Fruit fly (Drosophila melanogaster) whole organism, embryonic: ENCODE results near the gene eas.

Experiments
- Aef1 ChIP-seq: fragments of 200-800 bp; sonication (Bioruptor generic); IDR thresholded peaks from 3 replicates; pipeline ENCODE4 v1.3.6; 2022; ENCODE audit warnings: missing biosample characterization, missing genetic modification characterization
- CG10565 ChIP-seq: fragments of 200-800 bp; sonication (Bioruptor generic); optimal IDR thresholded peaks from 3 replicates; lab custom pipeline; 2016; ENCODE audit warnings: missing biosample characterization, mild to moderate bottlenecking, missing genetic modification characterization
- CG11504 ChIP-seq: fragments of 200-800 bp; sonication (Bioruptor generic); optimal IDR thresholded peaks from 3 replicates; lab custom pipeline; 2019; ENCODE audit warnings: missing biosample characterization, mild to moderate bottlenecking, missing genetic modification characterization, moderate library complexity
- CG12219 ChIP-seq: fragments of 200-800 bp; sonication (Bioruptor generic); optimal IDR thresholded peaks from 3 replicates; lab custom pipeline; 2018; ENCODE audit warnings: missing biosample characterization, mild to moderate bottlenecking, missing genetic modification characterization
- CG1233 ChIP-seq: fragments of 200-800 bp; sonication (Bioruptor generic); optimal IDR thresholded peaks from 4 replicates; lab custom pipeline; 2018; ENCODE audit warnings: missing biosample characterization, mild to moderate bottlenecking, missing genetic modification characterization
- CG12391 ChIP-seq: fragments of 200-800 bp; sonication (Bioruptor generic); optimal IDR thresholded peaks from 3 replicates; lab custom pipeline; 2018; ENCODE audit warnings: missing biosample characterization, mild to moderate bottlenecking, missing genetic modification characterization, moderate library complexity
- CG12744 ChIP-seq: fragments of 200-800 bp; sonication (Bioruptor generic); optimal IDR thresholded peaks from 2 replicates; lab custom pipeline; 2016; ENCODE audit warnings: missing biosample characterization, missing genetic modification characterization
- CG13123 ChIP-seq: fragments of 200-800 bp; sonication (Bioruptor generic); optimal IDR thresholded peaks from 2 replicates; lab custom pipeline; 2016; ENCODE audit warnings: missing biosample characterization, missing genetic modification characterization
- CG13296 ChIP-seq: fragments of 200-800 bp; sonication (Bioruptor generic); optimal IDR thresholded peaks from 3 replicates; lab custom pipeline; 2018; ENCODE audit warnings: missing biosample characterization, mild to moderate bottlenecking, missing genetic modification characterization
- CG14014 ChIP-seq: fragments of 200-800 bp; sonication (Bioruptor generic); IDR thresholded peaks from 2 replicates; pipeline ENCODE4 v1.3.6; 2022; ENCODE audit warnings: missing biosample characterization, missing genetic modification characterization
- CG1529 ChIP-seq: fragments of 200-800 bp; sonication (Bioruptor generic); optimal IDR thresholded peaks from 3 replicates; lab custom pipeline; 2018; ENCODE audit warnings: missing biosample characterization, missing genetic modification characterization
- CG15479 ChIP-seq: fragments of 200-800 bp; sonication (Bioruptor generic); optimal IDR thresholded peaks from 3 replicates; lab custom pipeline; 2019; ENCODE audit warnings: missing biosample characterization, mild to moderate bottlenecking, missing genetic modification characterization, moderate library complexity
- CG15601 ChIP-seq: fragments of 200-800 bp; sonication (Bioruptor generic); optimal IDR thresholded peaks from 3 replicates; lab custom pipeline; 2019; ENCODE audit warnings: missing biosample characterization, mild to moderate bottlenecking, missing genetic modification characterization, moderate library complexity
- CG17328 ChIP-seq: fragments of 200-800 bp; sonication (Bioruptor generic); IDR thresholded peaks from 2 replicates; pipeline ENCODE4 v1.3.6; 2022; ENCODE audit warnings: missing biosample characterization, missing genetic modification characterization
- CG17361 ChIP-seq: fragments of 200-800 bp; sonication (Bioruptor generic); IDR thresholded peaks from 3 replicates; pipeline ENCODE4 v1.3.6; 2022; ENCODE audit warnings: missing biosample characterization, missing genetic modification characterization
- CG18764 ChIP-seq: fragments of 200-800 bp; sonication (Bioruptor generic); optimal IDR thresholded peaks from 3 replicates; lab custom pipeline; 2016; ENCODE audit warnings: missing biosample characterization, missing genetic modification characterization
- CG31441 ChIP-seq: fragments of 200-800 bp; sonication (Bioruptor generic); IDR thresholded peaks from 2 replicates; pipeline ENCODE4 v1.3.6; 2022; ENCODE audit warnings: missing biosample characterization, missing genetic modification characterization
- CG33557 ChIP-seq: fragments of 200-800 bp; sonication (Bioruptor generic); optimal IDR thresholded peaks from 2 replicates; lab custom pipeline; 2019; ENCODE audit warnings: missing biosample characterization, mild to moderate bottlenecking, missing genetic modification characterization, moderate library complexity
- CG6683 ChIP-seq: fragments of 200-800 bp; sonication (Bioruptor generic); optimal IDR thresholded peaks from 2 replicates; lab custom pipeline; 2017; ENCODE audit warnings: missing biosample characterization, mild to moderate bottlenecking, missing genetic modification characterization, missing genetic modification reagents
- CG6791 ChIP-seq: fragments of 200-800 bp; sonication (Bioruptor generic); IDR thresholded peaks from 3 replicates; pipeline ENCODE4 v1.3.6; 2022; ENCODE audit warnings: missing biosample characterization, missing genetic modification characterization; ENCODE audit not compliant: partially characterized antibody
- CG6854 ChIP-seq: fragments of 200-800 bp; sonication (Bioruptor generic); optimal IDR thresholded peaks from 3 replicates; lab custom pipeline; 2017; ENCODE audit warnings: missing biosample characterization, mild to moderate bottlenecking, missing genetic modification characterization
- CG7786 ChIP-seq: fragments of 200-800 bp; sonication (Bioruptor generic); optimal IDR thresholded peaks from 2 replicates; lab custom pipeline; 2016; ENCODE audit warnings: missing biosample characterization, missing genetic modification characterization
- CG7928 ChIP-seq: fragments of 200-800 bp; sonication (Bioruptor generic); optimal IDR thresholded peaks from 2 replicates; lab custom pipeline; 2017; ENCODE audit warnings: missing biosample characterization, mild to moderate bottlenecking, missing genetic modification characterization
- CG8924 ChIP-seq: fragments of 200-800 bp; optimal IDR thresholded peaks from 3 replicates; lab custom pipeline; 2019; ENCODE audit warnings: missing biosample characterization, mild to moderate bottlenecking, missing genetic modification characterization, moderate library complexity
- CG9609 ChIP-seq: fragments of 200-800 bp; sonication (Bioruptor generic); optimal IDR thresholded peaks from 3 replicates; lab custom pipeline; 2016; ENCODE audit warnings: missing biosample characterization, missing genetic modification characterization
- CrebB ChIP-seq: fragments of 200-800 bp; sonication (Bioruptor generic); optimal IDR thresholded peaks from 3 replicates; lab custom pipeline; 2018; ENCODE audit warnings: missing biosample characterization, mild to moderate bottlenecking, missing genetic modification characterization
- Deaf1 ChIP-seq: fragments of 200-800 bp; optimal IDR thresholded peaks from 3 replicates; lab custom pipeline; 2019; ENCODE audit warnings: missing biosample characterization, mild to moderate bottlenecking, missing genetic modification characterization, moderate library complexity
- H15 ChIP-seq: fragments of 200-800 bp; sonication (Bioruptor generic); IDR thresholded peaks from 3 replicates; pipeline ENCODE4 v1.3.6; 2022; ENCODE audit warnings: missing biosample characterization, missing genetic modification characterization
- Hmr ChIP-seq: fragments of 200-800 bp; sonication (Bioruptor generic); optimal IDR thresholded peaks from 3 replicates; lab custom pipeline; 2017; ENCODE audit warnings: mild to moderate bottlenecking, missing biosample characterization, missing genetic modification reagents, missing genetic modification characterization
- Hmx ChIP-seq: fragments of 200-800 bp; sonication (Bioruptor generic); optimal IDR thresholded peaks from 2 replicates; lab custom pipeline; 2016; ENCODE audit warnings: missing biosample characterization, missing genetic modification characterization
- Hr51 ChIP-seq, 2 experiments: fragments of 200-800 bp; sonication (Bioruptor generic); optimal IDR thresholded peaks; 2 replicates in 1 of 2; 3 replicates in 1 of 2; lab custom pipeline; 2016 to 2018; ENCODE audit warnings: missing biosample characterization in 2 of 2, missing genetic modification characterization in 2 of 2, mild to moderate bottlenecking in 1 of 2, moderate library complexity in 1 of 2
- MESR4 ChIP-seq: fragments of 200-800 bp; sonication (Bioruptor generic); optimal IDR thresholded peaks from 2 replicates; lab custom pipeline; 2018; ENCODE audit warnings: missing biosample characterization, mild to moderate bottlenecking, missing genetic modification characterization, moderate library complexity
- NK7.1 ChIP-seq: fragments of 200-800 bp; sonication (Bioruptor generic); optimal IDR thresholded peaks from 3 replicates; lab custom pipeline; 2016; ENCODE audit warnings: missing biosample characterization, missing genetic modification characterization
- Spps ChIP-seq: fragments of 200-800 bp; sonication (Bioruptor generic); optimal IDR thresholded peaks from 2 replicates; lab custom pipeline; 2018; ENCODE audit warnings: missing biosample characterization, mild to moderate bottlenecking, missing genetic modification characterization
- Tbp ChIP-seq: fragments of >200 bp; optimal IDR thresholded peaks from 2 replicates; lab custom pipeline; 2018; ENCODE audit warnings: missing biosample characterization, missing genetic modification characterization
- ac ChIP-seq: fragments of 200-800 bp; sonication (Bioruptor generic); optimal IDR thresholded peaks from 3 replicates; lab custom pipeline; 2017; ENCODE audit warnings: missing biosample characterization, mild to moderate bottlenecking, missing genetic modification characterization
- chinmo ChIP-seq: fragments of 200-800 bp; sonication (Bioruptor generic); IDR thresholded peaks from 4 replicates; pipeline ENCODE4 v1.3.6; 2022; ENCODE audit warnings: missing biosample characterization, missing genetic modification characterization; ENCODE audit not compliant: partially characterized antibody
- dimm ChIP-seq: fragments of 200-800 bp; sonication (Bioruptor generic); IDR thresholded peaks from 2 replicates; pipeline ENCODE4 v1.3.6; 2022; ENCODE audit warnings: missing biosample characterization, missing genetic modification characterization
- dm ChIP-seq: fragments of 200-800 bp; sonication (Bioruptor generic); optimal IDR thresholded peaks from 3 replicates; lab custom pipeline; 2016; ENCODE audit warnings: missing biosample characterization, missing genetic modification characterization
- eve ChIP-seq, 2 experiments: fragments of >200 bp; optimal IDR thresholded peaks; 2 replicates each; lab custom pipeline; 2017; ENCODE audit warnings: missing biosample characterization in 2 of 2, missing genetic modification characterization in 2 of 2
- fru ChIP-seq: fragments of >200 bp; optimal IDR thresholded peaks from 2 replicates; lab custom pipeline; 2017
- hb ChIP-seq: fragments of 200-800 bp; sonication (Bioruptor generic); IDR thresholded peaks from 3 replicates; pipeline ENCODE4 v1.3.6; 2022; ENCODE audit warnings: missing biosample characterization, missing genetic modification characterization; ENCODE audit not compliant: partially characterized antibody
- ind ChIP-seq: fragments of 200-800 bp; sonication (Bioruptor generic); optimal IDR thresholded peaks from 3 replicates; lab custom pipeline; 2016; ENCODE audit warnings: missing biosample characterization, missing genetic modification characterization
- lab ChIP-seq: fragments of 200-800 bp; sonication (Bioruptor generic); optimal IDR thresholded peaks from 3 replicates; lab custom pipeline; 2017; ENCODE audit warnings: missing biosample characterization, missing genetic modification characterization, mild to moderate bottlenecking, moderate library complexity, missing genetic modification reagents
- mam ChIP-seq: fragments of 200-800 bp; sonication (Bioruptor generic); optimal IDR thresholded peaks from 3 replicates; lab custom pipeline; 2016; ENCODE audit warnings: missing biosample characterization, missing genetic modification characterization
- pho ChIP-seq: fragments of 200-800 bp; sonication (Bioruptor generic); optimal IDR thresholded peaks from 2 replicates; lab custom pipeline; 2016; ENCODE audit warnings: missing biosample characterization, missing genetic modification characterization
- sim ChIP-seq: fragments of 200-800 bp; sonication (Bioruptor generic); IDR thresholded peaks from 2 replicates; pipeline ENCODE4 v1.3.6; 2022; ENCODE audit warnings: missing biosample characterization, missing genetic modification characterization
- tgo ChIP-seq: fragments of 200-800 bp; sonication (Bioruptor generic); IDR thresholded peaks from 3 replicates; pipeline ENCODE4 v1.3.6; 2022; ENCODE audit warnings: missing biosample characterization, missing genetic modification characterization
- tna ChIP-seq: fragments of 200-800 bp; sonication (Bioruptor generic); IDR thresholded peaks from 2 replicates; pipeline ENCODE4 v1.3.6; 2022; ENCODE audit warnings: missing biosample characterization, missing genetic modification characterization; ENCODE audit not compliant: partially characterized antibody
- wek ChIP-seq: fragments of 200-800 bp; sonication (Bioruptor generic); optimal IDR thresholded peaks from 3 replicates; lab custom pipeline; 2018; ENCODE audit warnings: missing biosample characterization, mild to moderate bottlenecking, missing genetic modification characterization, moderate library complexity
- zen ChIP-seq: fragments of 200-800 bp; sonication (Bioruptor generic); optimal IDR thresholded peaks from 3 replicates; lab custom pipeline; 2018; ENCODE audit warnings: missing biosample characterization, mild to moderate bottlenecking, missing genetic modification characterization, moderate library complexity

The eas gene

dm6 chrX:16263415-16263814, 14.7 kb upstream of the eas start (continued):
- TF ChIP-seq Hmr (GFP tag; lab: Kevin White, UChicago) (peak; percentile 78), Deaf1 (peak; percentile 50), CG11504 (tag; lab: Kevin White, UChicago) (peak; percentile 86), sim (GFP tag; lab: Robert Waterston, UW) (0 out of 2 replicates have a peak, but pooled peaks have one; percentile 62), CG13123 (peak; percentile 47), CG6791 (GFP tag; lab: Robert Waterston, UW) (no peak), tna (GFP tag; lab: Robert Waterston, UW) (no peak), CG6854 (GFP tag; lab: Kevin White, UChicago) (peak; percentile 63), zen (tag; lab: Kevin White, UChicago) (peak; percentile 81), CG7928 (GFP tag; lab: Kevin White, UChicago) (no peak), lab (GFP tag; lab: Kevin White, UChicago) (peak; percentile 89), Hmx (GFP tag; lab: Kevin White, UChicago) (no peak), CG33557 (GFP tag; lab: Kevin White, UChicago) (peak; percentile 60), CG13296 (GFP tag; lab: Kevin White, UChicago) (peak; percentile 75), hb (no peak), ac (GFP tag; lab: Kevin White, UChicago) (peak; percentile 38), CG17361 (GFP tag; lab: Robert Waterston, UW) (peak; percentile 72), eve (GFP tag; optimal IDR thresholded peaks at IDR 0.05; lab: Kevin White, UChicago) (no peak), CG17328 (GFP tag; lab: Robert Waterston, UW) (peak; percentile 92), CG1233 (GFP tag; lab: Kevin White, UChicago) (peak; percentile 72), CG8924 (peak; percentile 83), pho (peak; percentile 13), CG6683 (peak; percentile 45), CG18764 (GFP tag; lab: Kevin White, UChicago) (peak; percentile 67), H15 (GFP tag; lab: Robert Waterston, UW) (peak; percentile 75; the same call in 2 of the 3 replicates), CG9609 (peak; percentile 12), dm (no peak), Aef1 (GFP tag; lab: Robert Waterston, UW) (peak; percentile 69), NK7.1 (GFP tag; lab: Kevin White, UChicago) (peak; percentile 1), ind (GFP tag; lab: Kevin White, UChicago) (peak; percentile 69), dimm (no peak), CG12219 (GFP tag; lab: Kevin White, UChicago) (peak; percentile 78), CG15601 (tag; lab: Kevin White, UChicago) (peak; percentile 68), CG14014 (GFP tag; lab: Robert Waterston, UW) (peak; percentile 81), CG31441 (GFP tag; lab: Robert Waterston, UW) (peak; percentile 84), Spps (tag; lab: Kevin White, UChicago) (peak; percentile 73), CG1529 (peak; percentile 52), CG12391 (tag; lab: Kevin White, UChicago) (peak; percentile 82), tgo (GFP tag; lab: Robert Waterston, UW) (peak; percentile 74), wek (GFP tag; lab: Kevin White, UChicago) (peak; percentile 5), CG12744 (peak; percentile 21), Hr51 (GFP tag; optimal IDR thresholded peaks at IDR 0.05; lab: Kevin White, UChicago) (peak; percentile 37 to 79), CG15479 (no peak), Tbp (GFP tag; lab: Kevin White, UChicago) (no peak), fru (no peak), mam (GFP tag; lab: Kevin White, UChicago) (peak; percentile 61), chinmo (GFP tag; lab: Robert Waterston, UW) (no peak), CrebB (tag; lab: Kevin White, UChicago) (peak; percentile 61), MESR4 (no peak), CG7786 (peak; percentile 24), CG10565 (GFP tag; lab: Kevin White, UChicago) (no peak)
